Worm (Caenorhabditis elegans) whole organism, young adult: ENCODE results near the gene srt-42.

ENCODE experiments used
- B0035.1 ChIP-seq: sonication (generic microtip); optimal IDR thresholded peaks from 2 replicates; lab custom pipeline; 2016; ENCODE audit warnings: missing genetic modification characterization, mild to moderate bottlenecking, missing compliant biosample characterization, missing genotype, missing genetic modification reagents
- B0336.3 ChIP-seq: fragments of 200-800 bp; sonication (Bioruptor generic); IDR thresholded peaks from 2 replicates; pipeline ENCODE4 v1.3.6; 2022; ENCODE audit warnings: missing genetic modification characterization, missing compliant biosample characterization
- C06A6.2 ChIP-seq: fragments of 200-800 bp; sonication (Bioruptor generic); conservative IDR thresholded peaks from 2 replicates; pipeline ENCODE4 v1.3.6; 2022; ENCODE audit warnings: missing genetic modification characterization, missing compliant biosample characterization
- F39B2.1 ChIP-seq: fragments of 200-800 bp; sonication (Bioruptor generic); IDR thresholded peaks from 2 replicates; pipeline ENCODE4 v1.3.6; 2022; ENCODE audit warnings: missing genetic modification reagents, missing genetic modification characterization, missing compliant biosample characterization
- F57A8.1 ChIP-seq: fragments of 200-800 bp; sonication (Bioruptor generic); optimal IDR thresholded peaks from 2 replicates; lab custom pipeline; 2018; ENCODE audit warnings: mild to moderate bottlenecking, missing genetic modification characterization, moderate library complexity, missing compliant biosample characterization
- F57C9.4 ChIP-seq: sonication (generic microtip); optimal IDR thresholded peaks from 2 replicates; lab custom pipeline; 2017; ENCODE audit warnings: mild to moderate bottlenecking, missing genetic modification characterization, missing compliant biosample characterization
- K12H6.12 ChIP-seq: fragments of 200-800 bp; sonication (Bioruptor generic); optimal IDR thresholded peaks from 2 replicates; lab custom pipeline; 2018; ENCODE audit warnings: mild to moderate bottlenecking, missing genetic modification characterization, missing compliant biosample characterization
- T26A5.8 ChIP-seq: sonication (generic microtip); optimal IDR thresholded peaks from 2 replicates; lab custom pipeline; 2016; ENCODE audit warnings: missing genetic modification characterization, missing compliant biosample characterization
- akir-1 ChIP-seq: fragments of 200-800 bp; sonication (Bioruptor generic); optimal IDR thresholded peaks from 2 replicates; lab custom pipeline; 2018; ENCODE audit warnings: mild to moderate bottlenecking, missing genetic modification characterization, moderate library complexity, missing compliant biosample characterization
- aptf-2 ChIP-seq: fragments of 200-800 bp; sonication (Bioruptor generic); conservative IDR thresholded peaks from 2 replicates; pipeline ENCODE4 v1.3.6; 2022; ENCODE audit warnings: missing genetic modification reagents, missing genetic modification characterization, missing compliant biosample characterization
- atf-7 ChIP-seq: sonication (generic microtip); optimal IDR thresholded peaks from 2 replicates; lab custom pipeline; 2017; ENCODE audit warnings: mild to moderate bottlenecking, missing genetic modification characterization, missing compliant biosample characterization
- attf-5 ChIP-seq: fragments of 200-800 bp; sonication (Bioruptor generic); optimal IDR thresholded peaks from 2 replicates; lab custom pipeline; 2018; ENCODE audit warnings: mild to moderate bottlenecking, missing genetic modification characterization, missing compliant biosample characterization
- bed-1 ChIP-seq: fragments of 200-800 bp; sonication (Bioruptor generic); IDR thresholded peaks from 2 replicates; pipeline ENCODE4 v1.3.6; 2022; ENCODE audit warnings: missing genetic modification reagents, missing genetic modification characterization, missing compliant biosample characterization
- cebp-2 ChIP-seq: fragments of 200-800 bp; sonication (Bioruptor generic); IDR thresholded peaks from 2 replicates; pipeline ENCODE4 v1.3.6; 2022; ENCODE audit warnings: missing genetic modification characterization, missing compliant biosample characterization
- ceh-79 ChIP-seq: sonication (generic microtip); optimal IDR thresholded peaks from 2 replicates; lab custom pipeline; 2017; ENCODE audit warnings: mild to moderate bottlenecking, missing genetic modification characterization, missing compliant biosample characterization
- ceh-91 ChIP-seq: fragments of 200-800 bp; sonication (Bioruptor generic); IDR thresholded peaks from 2 replicates; pipeline ENCODE4 v1.3.6; 2022; ENCODE audit warnings: missing genetic modification reagents, missing genetic modification characterization, missing compliant biosample characterization
- dpff-1 ChIP-seq: sonication (generic microtip); optimal IDR thresholded peaks from 2 replicates; lab custom pipeline; 2017; ENCODE audit warnings: mild to moderate bottlenecking, missing genetic modification characterization, missing compliant biosample characterization
- ekl-4 ChIP-seq: fragments of 200-800 bp; sonication (Bioruptor generic); IDR thresholded peaks from 2 replicates; pipeline ENCODE4 v1.3.6; 2022; ENCODE audit warnings: missing genetic modification reagents, missing genetic modification characterization, missing compliant biosample characterization
- ets-4 ChIP-seq: fragments of 200-800 bp; sonication (Bioruptor generic); optimal IDR thresholded peaks from 2 replicates; lab custom pipeline; 2018; ENCODE audit warnings: mild to moderate bottlenecking, missing genetic modification characterization, missing compliant biosample characterization
- him-1 ChIP-seq: sonication (generic microtip); optimal IDR thresholded peaks from 2 replicates; lab custom pipeline; 2016; ENCODE audit warnings: missing genotype, missing genetic modification reagents, missing genetic modification characterization, missing compliant biosample characterization
- hlh-12 ChIP-seq: sonication (generic microtip); optimal IDR thresholded peaks from 2 replicates; lab custom pipeline; 2016; ENCODE audit warnings: missing genetic modification characterization, missing compliant biosample characterization
- hlh-26 ChIP-seq: fragments of 200-800 bp; sonication (Bioruptor generic); conservative IDR thresholded peaks from 2 replicates; pipeline ENCODE4 v1.3.6; 2022; ENCODE audit warnings: missing genetic modification reagents, missing genetic modification characterization, missing compliant biosample characterization
- lag-1 ChIP-seq: fragments of 200-800 bp; sonication (Bioruptor generic); IDR thresholded peaks from 2 replicates; pipeline ENCODE4 v1.3.6; 2022; ENCODE audit warnings: missing genetic modification reagents, missing genetic modification characterization, missing compliant biosample characterization
- lin-35 ChIP-seq, 3 experiments: fragments of 150-350 bp in 2 of 3; sonication (generic microtip) in 1 of 3; optimal IDR thresholded peaks; 2 replicates each; lab custom pipeline; 2014 to 2018; ENCODE audit warnings: missing biosample characterization in 3 of 3, missing genetic modification characterization in 3 of 3, missing genetic modification reagents in 3 of 3
- lsy-27 ChIP-seq: sonication (generic microtip); optimal IDR thresholded peaks from 2 replicates; lab custom pipeline; 2017; ENCODE audit warnings: missing genetic modification characterization, mild to moderate bottlenecking, missing compliant biosample characterization, antibody characterized with exemption, missing genotype, borderline replicate concordance; ENCODE audit not compliant: insufficient read depth
- mes-4 ChIP-seq: sonication (generic microtip); optimal IDR thresholded peaks from 2 replicates; lab custom pipeline; 2016; ENCODE audit warnings: missing genotype, missing genetic modification characterization, missing compliant biosample characterization
- mxl-1 ChIP-seq: sonication (generic microtip); optimal IDR thresholded peaks from 2 replicates; lab custom pipeline; 2016; ENCODE audit warnings: missing genetic modification characterization, missing compliant biosample characterization
- nfya-1 ChIP-seq: sonication (generic microtip); optimal IDR thresholded peaks from 2 replicates; lab custom pipeline; 2017; ENCODE audit warnings: antibody characterized with exemption, missing compliant biosample characterization, missing genetic modification characterization, borderline replicate concordance; ENCODE audit not compliant: insufficient read depth
- nhr-27 ChIP-seq: fragments of 200-800 bp; sonication (Bioruptor generic); optimal IDR thresholded peaks from 2 replicates; lab custom pipeline; 2018; ENCODE audit warnings: mild to moderate bottlenecking, missing genetic modification characterization, moderate library complexity, missing compliant biosample characterization
- nhr-80 ChIP-seq: sonication (generic microtip); optimal IDR thresholded peaks from 2 replicates; lab custom pipeline; 2016; ENCODE audit warnings: missing genetic modification characterization, missing compliant biosample characterization
- pbrm-1 ChIP-seq: fragments of 200-800 bp; sonication (Bioruptor generic); IDR thresholded peaks from 2 replicates; pipeline ENCODE4 v1.3.6; 2022; ENCODE audit warnings: missing genetic modification reagents, missing genetic modification characterization, missing compliant biosample characterization
- rcor-1 ChIP-seq: fragments of 200-800 bp; sonication (Bioruptor generic); IDR thresholded peaks from 2 replicates; pipeline ENCODE4 v1.3.6; 2022; ENCODE audit warnings: missing genetic modification reagents, missing genetic modification characterization, missing compliant biosample characterization
- sea-2 ChIP-seq: fragments of 200-800 bp; sonication (Bioruptor generic); IDR thresholded peaks from 2 replicates; pipeline ENCODE4 v1.3.6; 2022; ENCODE audit warnings: missing genetic modification characterization, missing compliant biosample characterization
- snpc-4 ChIP-seq, 5 experiments: fragments of 150-350 bp in 1 of 5; sonication (generic microtip) in 4 of 5; optimal IDR thresholded peaks; 2 replicates each; lab custom pipeline; 2014 to 2018; ENCODE audit warnings: missing genetic modification characterization in 5 of 5, missing biosample characterization in 3 of 5, antibody characterized with exemption in 2 of 5, mild to moderate bottlenecking in 2 of 5, missing compliant biosample characterization in 2 of 5, missing genotype in 2 of 5, moderate library complexity in 2 of 5, missing genetic modification reagents in 1 of 5
- tbx-9 ChIP-seq: sonication (generic microtip); optimal IDR thresholded peaks from 2 replicates; lab custom pipeline; 2016; ENCODE audit warnings: borderline replicate concordance, missing genetic modification characterization, inconsistent platforms, missing compliant biosample characterization
- unc-130 ChIP-seq: sonication (generic microtip); optimal IDR thresholded peaks from 2 replicates; lab custom pipeline; 2016; ENCODE audit warnings: missing genetic modification reagents, missing genetic modification characterization, missing compliant biosample characterization
- ztf-6 ChIP-seq: fragments of 200-800 bp; sonication (Bioruptor generic); IDR thresholded peaks from 2 replicates; pipeline ENCODE4 v1.3.6; 2022; ENCODE audit warnings: missing genetic modification reagents, missing genetic modification characterization, missing compliant biosample characterization

srt-42 gene

DNA sequence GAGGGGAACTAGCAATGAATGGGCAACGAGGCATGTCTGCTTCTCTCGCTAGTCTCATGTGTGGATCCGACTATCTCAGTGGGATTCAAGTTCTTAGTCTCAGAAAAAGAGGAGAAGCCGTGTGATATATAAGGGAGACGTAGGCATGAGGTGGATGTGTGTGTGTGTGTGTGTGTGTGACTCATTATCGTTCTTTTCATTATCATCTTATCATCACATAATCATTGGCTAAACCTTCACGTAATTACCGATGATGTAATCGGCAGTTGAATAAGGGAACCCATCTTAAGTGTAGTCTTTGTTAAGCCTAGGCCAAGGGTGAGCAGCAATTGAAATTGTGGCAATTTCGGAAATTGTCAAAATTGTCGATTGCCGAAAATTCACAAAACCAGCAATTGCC, 22.7 kb downstream of the srt-42 start, which contains the start of gene Y32G9B.1:
Gene Y32G9B.1, minus strand, starts transcription at position 101 of the 400 bp plus-strand sequence.
- TF ChIP-seq mxl-1 (tag; lab: Kevin White, UChicago), result no peak
- TF ChIP-seq F57A8.1 (GFP tag; lab: Kevin White, UChicago), result no peak
- TF ChIP-seq snpc-4 (GFP tag; optimal IDR thresholded peaks at IDR 0.05; lab: Kevin White, UChicago), result no peak
- no peak for TF ChIP-seq snpc-4 (tag; optimal IDR thresholded peaks at IDR 0.05; lab: Kevin White, UChicago)
- TF ChIP-seq F39B2.1 (GFP tag; lab: Robert Waterston, UW), result no peak
- no peak for TF ChIP-seq aptf-2 (GFP tag; lab: Robert Waterston, UW)
- TF ChIP-seq F57C9.4, result no peak
- TF ChIP-seq K12H6.12 (tag; lab: Kevin White, UChicago), result no peak
- TF ChIP-seq sea-2 (GFP tag; lab: Robert Waterston, UW), result no peak
- TF ChIP-seq T26A5.8, result no peak
- TF ChIP-seq attf-5 (GFP tag; lab: Kevin White, UChicago), result no peak
- TF ChIP-seq ztf-6 (GFP tag; lab: Robert Waterston, UW), result no peak
- no peak for TF ChIP-seq tbx-9 (tag; lab: Kevin White, UChicago)
- no peak for TF ChIP-seq atf-7

DNA sequence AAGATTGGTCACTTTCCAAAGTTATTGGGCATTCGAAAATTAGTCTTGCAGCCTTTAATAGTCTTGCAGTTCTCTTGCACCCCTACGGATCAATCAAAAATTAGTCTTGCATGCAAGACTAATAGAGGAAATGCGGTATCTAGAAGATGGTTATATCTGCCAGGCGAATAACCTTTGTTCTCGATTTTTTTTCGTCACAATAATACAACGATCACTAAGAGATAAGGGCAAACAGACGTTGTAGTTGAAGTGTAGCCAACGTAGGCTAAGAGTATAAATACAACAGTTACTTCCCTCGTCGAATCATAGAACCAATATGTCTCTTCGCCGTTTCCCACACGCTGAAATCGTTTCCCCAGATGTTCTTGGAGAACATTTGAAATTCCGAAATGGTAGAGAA, 34.5 kb downstream of the srt-42 start, which contains the start of gene T10B5.8:
Gene T10B5.8, plus strand, starts transcription at position 301 of the 400 bp plus-strand sequence.
- TF ChIP-seq unc-130, result no peak
- TF ChIP-seq rcor-1 (GFP tag; lab: Robert Waterston, UW), result no peak
- no peak for TF ChIP-seq him-1 (tag; lab: Kevin White, UChicago)
- no peak for TF ChIP-seq ceh-91 (GFP tag; lab: Robert Waterston, UW)
- TF ChIP-seq dpff-1 (tag; lab: Kevin White, UChicago), result no peak
- TF ChIP-seq T26A5.8, result no peak
- TF ChIP-seq nfya-1 (tag; lab: Kevin White, UChicago), result no peak
- TF ChIP-seq snpc-4 (GFP tag; optimal IDR thresholded peaks at IDR 0.05; lab: Kevin White, UChicago), result no peak
- TF ChIP-seq snpc-4 (tag; optimal IDR thresholded peaks at IDR 0.05; lab: Kevin White, UChicago), result no peak
- TF ChIP-seq hlh-26 (GFP tag; lab: Robert Waterston, UW), result no peak
- TF ChIP-seq cebp-2, result no peak
- no peak for TF ChIP-seq lsy-27 (tag; lab: Kevin White, UChicago)
- TF ChIP-seq nhr-27 (tag; lab: Kevin White, UChicago), result no peak
- TF ChIP-seq sea-2 (GFP tag; lab: Robert Waterston, UW), result no peak
- no peak for TF ChIP-seq F39B2.1 (GFP tag; lab: Robert Waterston, UW)
- no peak for TF ChIP-seq bed-1 (GFP tag; lab: Robert Waterston, UW)
- TF ChIP-seq, all 124 proteins: peak for 0

DNA sequence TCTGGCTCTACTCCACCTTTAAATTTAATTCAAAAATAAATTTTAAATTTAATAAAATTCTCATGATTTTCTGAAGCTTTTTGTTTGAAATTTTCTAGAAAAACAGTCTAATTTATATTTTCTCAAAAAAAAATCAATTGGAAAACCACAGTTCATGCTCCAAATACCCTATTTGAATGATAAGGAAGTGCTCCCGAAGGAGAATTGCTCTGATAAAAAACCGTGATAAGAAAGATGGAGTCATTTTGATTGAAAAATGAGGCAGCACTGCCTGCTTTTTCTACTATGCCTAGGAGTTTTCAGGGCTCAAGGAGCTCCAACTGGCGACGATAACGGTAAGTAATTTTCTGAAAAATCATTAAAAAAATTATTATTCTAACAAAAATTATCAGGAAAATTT, 38.7 kb downstream of the srt-42 start, which contains the start of gene T10B5.7:
Gene T10B5.7, plus strand, starts transcription at position 225 of the 400 bp plus-strand sequence.
- no peak for TF ChIP-seq lsy-27 (tag; lab: Kevin White, UChicago)
- TF ChIP-seq nhr-80 (tag; lab: Kevin White, UChicago), result peak; percentile 46

DNA sequence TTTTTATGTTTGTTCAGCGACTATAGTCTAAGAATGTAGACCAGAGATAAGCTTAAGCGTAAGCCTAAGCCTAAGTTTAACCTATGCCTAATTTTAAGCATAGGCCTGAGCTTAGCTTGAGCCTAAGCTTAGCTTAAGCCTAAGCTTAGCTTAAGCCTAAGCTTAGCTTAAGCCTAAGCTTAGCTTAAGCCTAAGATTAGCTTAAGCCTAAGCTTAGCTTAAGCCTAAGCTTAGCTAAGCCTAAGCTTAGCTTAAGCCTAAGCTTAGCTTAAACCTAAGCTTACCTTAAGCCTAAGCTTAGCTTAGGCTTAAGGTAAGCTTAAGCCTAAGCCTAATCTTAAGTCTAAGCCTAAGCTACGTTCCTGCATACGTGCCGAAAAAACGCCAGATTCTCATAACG, 41.3 kb downstream of the srt-42 start:
- no peak for TF ChIP-seq C06A6.2 (GFP tag; lab: Robert Waterston, UW)
- TF ChIP-seq B0035.1, result no peak
- no peak for TF ChIP-seq ekl-4
- no peak for TF ChIP-seq pbrm-1
- TF ChIP-seq mes-4 (tag; lab: Kevin White, UChicago), result no peak
- TF ChIP-seq snpc-4 (GFP tag; optimal IDR thresholded peaks at IDR 0.05; lab: Kevin White, UChicago), result no peak
- TF ChIP-seq snpc-4 (tag; optimal IDR thresholded peaks at IDR 0.05; lab: Kevin White, UChicago), result no peak
- no peak for TF ChIP-seq ets-4 (GFP tag; lab: Kevin White, UChicago)
- no peak for TF ChIP-seq lin-35 (GFP tag; optimal IDR thresholded peaks at IDR 0.05; lab: Kevin White, UChicago)
- no peak for TF ChIP-seq akir-1 (GFP tag; lab: Kevin White, UChicago)
- no peak for TF ChIP-seq ceh-79 (tag; lab: Kevin White, UChicago)
- TF ChIP-seq hlh-12 (tag; lab: Kevin White, UChicago), result no peak
- no peak for TF ChIP-seq B0336.3 (GFP tag; lab: Robert Waterston, UW)
- TF ChIP-seq him-1 (tag; lab: Kevin White, UChicago), result no peak
- no peak for TF ChIP-seq lag-1
- TF ChIP-seq, all 124 proteins: peak for 0
